Worm (Caenorhabditis elegans) whole organism, young adult: ENCODE results near the gene F13D12.5.
A peak's percentile ranks its signal among the peaks of the same experiment; 100 is the strongest.
"Not testable (repeated sequence)": the region's sequence is repeated elsewhere in the genome, so short reads cannot be mapped to it uniquely, and the experiment has no call there.

Experiments used
- B0019.2 ChIP-seq: fragments of 200-800 bp; sonication (Bioruptor generic); conservative IDR thresholded peaks from 2 replicates; pipeline ENCODE4 v1.3.6; 2022; ENCODE audit warnings: missing genetic modification reagents, missing genetic modification characterization, missing compliant biosample characterization
- B0035.1 ChIP-seq: sonication (generic microtip); optimal IDR thresholded peaks from 2 replicates; lab custom pipeline; 2016; ENCODE audit warnings: missing genetic modification characterization, mild to moderate bottlenecking, missing compliant biosample characterization, missing genotype, missing genetic modification reagents
- B0336.3 ChIP-seq: fragments of 200-800 bp; sonication (Bioruptor generic); IDR thresholded peaks from 2 replicates; pipeline ENCODE4 v1.3.6; 2022; ENCODE audit warnings: missing genetic modification characterization, missing compliant biosample characterization
- C17E4.6 ChIP-seq: fragments of 200-800 bp; sonication (Bioruptor generic); IDR thresholded peaks from 2 replicates; pipeline ENCODE4 v1.3.6; 2022; ENCODE audit warnings: missing genetic modification reagents, missing genetic modification characterization, missing compliant biosample characterization
- F33H1.4 ChIP-seq: fragments of 200-800 bp; sonication (Bioruptor generic); IDR thresholded peaks from 2 replicates; pipeline ENCODE4 v1.3.6; 2022; ENCODE audit warnings: missing genetic modification reagents, missing genetic modification characterization, missing compliant biosample characterization
- F37B4.10 ChIP-seq: fragments of 200-800 bp; sonication (Bioruptor generic); IDR thresholded peaks from 2 replicates; pipeline ENCODE4 v1.3.6; 2022; ENCODE audit warnings: missing genetic modification characterization, missing compliant biosample characterization
- F39B2.1 ChIP-seq: fragments of 200-800 bp; sonication (Bioruptor generic); IDR thresholded peaks from 2 replicates; pipeline ENCODE4 v1.3.6; 2022; ENCODE audit warnings: missing genetic modification reagents, missing genetic modification characterization, missing compliant biosample characterization
- F52B5.7 ChIP-seq: sonication (generic microtip); optimal IDR thresholded peaks from 2 replicates; lab custom pipeline; 2016; ENCODE audit warnings: mild to moderate bottlenecking, missing genetic modification characterization, missing compliant biosample characterization
- K12H6.12 ChIP-seq: fragments of 200-800 bp; sonication (Bioruptor generic); optimal IDR thresholded peaks from 2 replicates; lab custom pipeline; 2018; ENCODE audit warnings: mild to moderate bottlenecking, missing genetic modification characterization, missing compliant biosample characterization
- T26A5.8 ChIP-seq: sonication (generic microtip); optimal IDR thresholded peaks from 2 replicates; lab custom pipeline; 2016; ENCODE audit warnings: missing genetic modification characterization, missing compliant biosample characterization
- Y53F4B.3 ChIP-seq: fragments of 200-800 bp; sonication (Bioruptor generic); IDR thresholded peaks from 2 replicates; pipeline ENCODE4 v1.3.6; 2022; ENCODE audit warnings: missing genetic modification reagents, missing genetic modification characterization, missing compliant biosample characterization
- Y56A3A.18 ChIP-seq: fragments of 200-800 bp; sonication (Bioruptor generic); IDR thresholded peaks from 2 replicates; pipeline ENCODE4 v1.3.6; 2022; ENCODE audit warnings: missing genetic modification reagents, missing genetic modification characterization, missing compliant biosample characterization
- Y67H2A.10 ChIP-seq: fragments of 200-800 bp; sonication (Bioruptor generic); conservative IDR thresholded peaks from 2 replicates; pipeline ENCODE4 v1.3.6; 2022; ENCODE audit warnings: missing genetic modification reagents, missing genetic modification characterization, missing compliant biosample characterization
- Y79H2A.3 ChIP-seq: fragments of 200-800 bp; sonication (Bioruptor generic); conservative IDR thresholded peaks from 2 replicates; pipeline ENCODE4 v1.3.6; 2022; ENCODE audit warnings: missing genetic modification reagents, missing genetic modification characterization, missing compliant biosample characterization
- aptf-2 ChIP-seq: fragments of 200-800 bp; sonication (Bioruptor generic); conservative IDR thresholded peaks from 2 replicates; pipeline ENCODE4 v1.3.6; 2022; ENCODE audit warnings: missing genetic modification reagents, missing genetic modification characterization, missing compliant biosample characterization
- athp-1 ChIP-seq: sonication (generic microtip); optimal IDR thresholded peaks from 2 replicates; lab custom pipeline; 2017; ENCODE audit warnings: mild to moderate bottlenecking, missing genetic modification characterization, missing compliant biosample characterization
- cebp-1 ChIP-seq, 2 experiments: fragments of 200-800 bp in 1 of 2; sonication (Bioruptor generic) in 1 of 2; sonication (generic microtip) in 1 of 2; IDR thresholded peaks in 1 of 2; optimal IDR thresholded peaks in 1 of 2; 2 replicates each; pipeline versions ENCODE4 v1.3.6 to Lab custom; 2017 to 2022; ENCODE audit warnings: missing compliant biosample characterization in 2 of 2, missing genetic modification characterization in 2 of 2, mild to moderate bottlenecking in 1 of 2, missing genetic modification reagents in 1 of 2, moderate library complexity in 1 of 2
- cebp-2 ChIP-seq: fragments of 200-800 bp; sonication (Bioruptor generic); IDR thresholded peaks from 2 replicates; pipeline ENCODE4 v1.3.6; 2022; ENCODE audit warnings: missing genetic modification characterization, missing compliant biosample characterization
- ceh-100 ChIP-seq: fragments of 200-800 bp; sonication (Bioruptor generic); IDR thresholded peaks from 2 replicates; pipeline ENCODE4 v1.3.6; 2022; ENCODE audit warnings: missing genetic modification reagents, missing genetic modification characterization, missing compliant biosample characterization
- ceh-27 ChIP-seq: fragments of 200-800 bp; sonication (Bioruptor generic); optimal IDR thresholded peaks from 2 replicates; lab custom pipeline; 2018; ENCODE audit warnings: mild to moderate bottlenecking, missing genetic modification characterization, moderate library complexity, missing compliant biosample characterization
- ceh-58 ChIP-seq: fragments of 200-800 bp; sonication (Bioruptor generic); IDR thresholded peaks from 2 replicates; pipeline ENCODE4 v1.3.6; 2022; ENCODE audit warnings: missing genetic modification characterization, missing compliant biosample characterization
- ceh-79 ChIP-seq: sonication (generic microtip); optimal IDR thresholded peaks from 2 replicates; lab custom pipeline; 2017; ENCODE audit warnings: mild to moderate bottlenecking, missing genetic modification characterization, missing compliant biosample characterization
- ceh-91 ChIP-seq: fragments of 200-800 bp; sonication (Bioruptor generic); IDR thresholded peaks from 2 replicates; pipeline ENCODE4 v1.3.6; 2022; ENCODE audit warnings: missing genetic modification reagents, missing genetic modification characterization, missing compliant biosample characterization
- chd-7 ChIP-seq: sonication (generic microtip); optimal IDR thresholded peaks from 2 replicates; lab custom pipeline; 2016; ENCODE audit warnings: mild to moderate bottlenecking, missing genetic modification characterization, moderate library complexity, missing compliant biosample characterization
- dox-1 ChIP-seq: fragments of 200-800 bp; sonication (Bioruptor generic); IDR thresholded peaks from 2 replicates; pipeline ENCODE4 v1.3.6; 2022; ENCODE audit warnings: missing genetic modification reagents, missing genetic modification characterization, missing compliant biosample characterization
- egl-18 ChIP-seq: fragments of 200-800 bp; sonication (Bioruptor generic); IDR thresholded peaks from 2 replicates; pipeline ENCODE4 v1.3.6; 2022; ENCODE audit warnings: missing genetic modification reagents, missing genetic modification characterization, missing compliant biosample characterization
- egl-44 ChIP-seq: fragments of 200-800 bp; sonication (Bioruptor generic); IDR thresholded peaks from 2 replicates; pipeline ENCODE4 v1.3.6; 2022; ENCODE audit warnings: missing genetic modification reagents, missing genetic modification characterization, missing compliant biosample characterization
- fkh-3 ChIP-seq: sonication (generic microtip); optimal IDR thresholded peaks from 2 replicates; lab custom pipeline; 2016; ENCODE audit warnings: mild to moderate bottlenecking, missing genetic modification characterization, missing compliant biosample characterization
- hsf-1 ChIP-seq: fragments of 200-800 bp; sonication (Bioruptor generic); IDR thresholded peaks from 2 replicates; pipeline ENCODE4 v1.3.6; 2022; ENCODE audit warnings: missing genetic modification reagents, missing genetic modification characterization, missing compliant biosample characterization
- let-526 ChIP-seq: fragments of 200-800 bp; sonication (Bioruptor generic); IDR thresholded peaks from 2 replicates; pipeline ENCODE4 v1.3.6; 2022; ENCODE audit warnings: missing genetic modification reagents, missing genetic modification characterization, missing compliant biosample characterization
- lin-26 ChIP-seq: fragments of 200-800 bp; sonication (Bioruptor generic); IDR thresholded peaks from 2 replicates; pipeline ENCODE4 v1.3.6; 2022; ENCODE audit warnings: missing genetic modification reagents, missing genetic modification characterization, missing compliant biosample characterization
- lir-1 ChIP-seq: fragments of 200-800 bp; sonication (Bioruptor generic); conservative IDR thresholded peaks from 2 replicates; pipeline ENCODE4 v1.3.6; 2022; ENCODE audit warnings: missing genetic modification reagents, missing genetic modification characterization, missing compliant biosample characterization
- lsl-1 ChIP-seq: fragments of 200-800 bp; sonication (Bioruptor generic); optimal IDR thresholded peaks from 2 replicates; lab custom pipeline; 2018; ENCODE audit warnings: mild to moderate bottlenecking, missing genetic modification characterization, moderate library complexity, missing compliant biosample characterization
- madf-3 ChIP-seq: fragments of 200-800 bp; sonication (Bioruptor generic); IDR thresholded peaks from 2 replicates; pipeline ENCODE4 v1.3.6; 2022; ENCODE audit warnings: missing genetic modification reagents, missing genetic modification characterization, missing compliant biosample characterization
- madf-8 ChIP-seq: fragments of 200-800 bp; sonication (Bioruptor generic); conservative IDR thresholded peaks from 2 replicates; pipeline ENCODE4 v1.3.6; 2022; ENCODE audit warnings: missing genetic modification reagents, missing genetic modification characterization, missing compliant biosample characterization
- mcd-1 ChIP-seq: fragments of 200-800 bp; sonication (Bioruptor generic); IDR thresholded peaks from 2 replicates; pipeline ENCODE4 v1.3.6; 2022; ENCODE audit warnings: missing genetic modification reagents, missing genetic modification characterization, missing compliant biosample characterization
- nfya-2 ChIP-seq: fragments of 200-800 bp; sonication (Bioruptor generic); IDR thresholded peaks from 2 replicates; pipeline ENCODE4 v1.3.6; 2022; ENCODE audit warnings: missing genetic modification reagents, missing genetic modification characterization, missing compliant biosample characterization
- nfyb-1 ChIP-seq: fragments of 200-800 bp; sonication (Bioruptor generic); IDR thresholded peaks from 2 replicates; pipeline ENCODE4 v1.3.6; 2022; ENCODE audit warnings: missing genetic modification reagents, missing genetic modification characterization, missing compliant biosample characterization
- nhr-120 ChIP-seq: fragments of 200-800 bp; sonication (Bioruptor generic); IDR thresholded peaks from 2 replicates; pipeline ENCODE4 v1.3.6; 2022; ENCODE audit warnings: missing genetic modification characterization, missing compliant biosample characterization
- nhr-27 ChIP-seq: fragments of 200-800 bp; sonication (Bioruptor generic); optimal IDR thresholded peaks from 2 replicates; lab custom pipeline; 2018; ENCODE audit warnings: mild to moderate bottlenecking, missing genetic modification characterization, moderate library complexity, missing compliant biosample characterization
- pbrm-1 ChIP-seq: fragments of 200-800 bp; sonication (Bioruptor generic); IDR thresholded peaks from 2 replicates; pipeline ENCODE4 v1.3.6; 2022; ENCODE audit warnings: missing genetic modification reagents, missing genetic modification characterization, missing compliant biosample characterization
- snpc-4 ChIP-seq, 5 experiments: fragments of 150-350 bp in 1 of 5; sonication (generic microtip) in 4 of 5; optimal IDR thresholded peaks; 2 replicates each; lab custom pipeline; 2014 to 2018; ENCODE audit warnings: missing genetic modification characterization in 5 of 5, missing biosample characterization in 3 of 5, antibody characterized with exemption in 2 of 5, mild to moderate bottlenecking in 2 of 5, missing compliant biosample characterization in 2 of 5, missing genotype in 2 of 5, moderate library complexity in 2 of 5, missing genetic modification reagents in 1 of 5
- tbp1 ChIP-seq: fragments of 200-800 bp; sonication (Bioruptor generic); optimal IDR thresholded peaks from 2 replicates; lab custom pipeline; 2018; ENCODE audit warnings: mild to moderate bottlenecking, missing genetic modification characterization, missing compliant biosample characterization
- tbx-9 ChIP-seq: sonication (generic microtip); optimal IDR thresholded peaks from 2 replicates; lab custom pipeline; 2016; ENCODE audit warnings: borderline replicate concordance, missing genetic modification characterization, inconsistent platforms, missing compliant biosample characterization
- zim-3 ChIP-seq: sonication (generic microtip); optimal IDR thresholded peaks from 2 replicates; lab custom pipeline; 2017; ENCODE audit warnings: mild to moderate bottlenecking, missing genetic modification characterization, moderate library complexity, missing compliant biosample characterization
- ztf-25 ChIP-seq: fragments of 200-800 bp; sonication (Bioruptor generic); IDR thresholded peaks from 2 replicates; pipeline ENCODE4 v1.3.6; 2022; ENCODE audit warnings: missing genetic modification reagents, missing genetic modification characterization, missing compliant biosample characterization
- ztf-26 ChIP-seq: sonication (generic microtip); optimal IDR thresholded peaks from 2 replicates; lab custom pipeline; 2017; ENCODE audit warnings: missing genetic modification characterization, missing compliant biosample characterization

The F13D12.5 gene

ce11 chrII:11759277-11759676 lies 32.7 kb downstream of the F13D12.5 start, which contains the start of the genes F44E5.4 and F44E5.5 (continued):
- TF ChIP-seq madf-3 (GFP tag; lab: Robert Waterston, UW) (peak; percentile 93), B0019.2 (peak; percentile 71; the same call in 1 of the 2 replicates), cebp-2 (peak; percentile 100), lin-26 (GFP tag; lab: Robert Waterston, UW) (peak; percentile 86), F37B4.10 (GFP tag; lab: Robert Waterston, UW) (peak; percentile 95; the same call in 1 of the 2 replicates), nfyb-1 (peak; percentile 99), tbx-9 (tag; lab: Kevin White, UChicago) (peak; percentile 93), lir-1 (GFP tag; lab: Robert Waterston, UW) (peak; percentile 94), dox-1 (GFP tag; lab: Robert Waterston, UW) (peak; percentile 100), Y56A3A.18 (GFP tag; lab: Robert Waterston, UW) (peak; percentile 99), mcd-1 (GFP tag; lab: Robert Waterston, UW) (peak; percentile 97), K12H6.12 (tag; lab: Kevin White, UChicago) (peak; percentile 92), ztf-25 (GFP tag; lab: Robert Waterston, UW) (peak; percentile 75; the same call in 1 of the 2 replicates), ztf-26 (tag; lab: Kevin White, UChicago) (peak; percentile 97), aptf-2 (GFP tag; lab: Robert Waterston, UW) (peak; percentile 88), chd-7 (tag; lab: Kevin White, UChicago) (peak; percentile 99), pbrm-1 (peak; percentile 99), snpc-4 (tag; optimal IDR thresholded peaks at IDR 0.05; lab: Kevin White, UChicago) (peak in 2 of 4 experiments; percentile 57 to 61), ceh-91 (peak; percentile 62), hsf-1 (GFP tag; lab: Robert Waterston, UW) (peak; percentile 100), nhr-120 (GFP tag; lab: Robert Waterston, UW) (peak; percentile 99), ceh-27 (GFP tag; lab: Kevin White, UChicago) (peak; percentile 83), athp-1 (peak; percentile 98), fkh-3 (tag; lab: Kevin White, UChicago) (peak; percentile 92), Y79H2A.3 (GFP tag; lab: Robert Waterston, UW) (peak; percentile 99), ceh-79 (tag; lab: Kevin White, UChicago) (peak; percentile 99), Y53F4B.3 (GFP tag; lab: Robert Waterston, UW) (peak; percentile 38; the same call in 1 of the 2 replicates), B0336.3 (peak; percentile 87), lsl-1 (GFP tag; lab: Kevin White, UChicago) (peak; percentile 65), ceh-58 (GFP tag; lab: Robert Waterston, UW) (peak; percentile 97), T26A5.8 (peak; percentile 89), F39B2.1 (GFP tag; lab: Robert Waterston, UW) (peak; percentile 96), ceh-100 (GFP tag; lab: Robert Waterston, UW) (peak; percentile 88), F33H1.4 (GFP tag; lab: Robert Waterston, UW) (peak; percentile 77), egl-44 (GFP tag; lab: Robert Waterston, UW) (peak; percentile 98), nfya-2 (GFP tag; lab: Robert Waterston, UW) (peak; percentile 96), madf-8 (GFP tag; lab: Robert Waterston, UW) (0 out of 2 replicates have a peak, but pooled peaks have one; percentile 19), F52B5.7 (peak; percentile 98), cebp-1 (GFP tag; IDR thresholded peaks at IDR 0.05; lab: Robert Waterston, UW) (peak; percentile 89), cebp-1 (tag; optimal IDR thresholded peaks at IDR 0.05; lab: Kevin White, UChicago) (peak; percentile 80), egl-18 (GFP tag; lab: Robert Waterston, UW) (peak; percentile 99), C17E4.6 (GFP tag; lab: Robert Waterston, UW) (peak; percentile 97), tbp1 (GFP tag; lab: Kevin White, UChicago) (peak; percentile 74), let-526 (peak; percentile 100), nhr-27 (tag; lab: Kevin White, UChicago) (peak; percentile 98), Y67H2A.10 (GFP tag; lab: Robert Waterston, UW) (peak; percentile 99), B0035.1 (tag; lab: Kevin White, UChicago) (peak; percentile 90), zim-3 (tag; lab: Kevin White, UChicago) (peak; percentile 99)
- TF ChIP-seq snpc-4 (GFP tag; optimal IDR thresholded peaks at IDR 0.05; lab: Kevin White, UChicago): not testable (repeated sequence)
